Fruit fly (Drosophila melanogaster) whole organism, wandering third instar larva: Measurements from ENCODE around the gene CG3407.

Source experiments
- Abd-B ChIP-seq: fragments of >200 bp; optimal IDR thresholded peaks from 2 replicates; lab custom pipeline; 2017; ENCODE audit warnings: missing biosample characterization, missing genetic modification characterization
- CG32264 ChIP-seq: fragments of 200-800 bp; sonication (Bioruptor generic); optimal IDR thresholded peaks from 2 replicates; lab custom pipeline; 2016; ENCODE audit warnings: missing biosample characterization, missing genetic modification characterization
- CG9705 ChIP-seq: fragments of 200-800 bp; sonication (Bioruptor generic); optimal IDR thresholded peaks from 2 replicates; lab custom pipeline; 2018; ENCODE audit warnings: missing biosample characterization, mild to moderate bottlenecking, missing genetic modification characterization
- CrebA ChIP-seq: fragments of 200-800 bp; sonication (Bioruptor generic); optimal IDR thresholded peaks from 2 replicates; lab custom pipeline; 2016; ENCODE audit warnings: missing biosample characterization, mild to moderate bottlenecking, missing genetic modification characterization, borderline replicate concordance
- Dfd ChIP-seq: fragments of >200 bp; optimal IDR thresholded peaks from 2 replicates; lab custom pipeline; 2017; ENCODE audit warnings: missing biosample characterization, missing genetic modification characterization
- Dif ChIP-seq: fragments of 200-275, 200-300 bp; sonication (Bioruptor generic); optimal IDR thresholded peaks from 2 replicates; lab custom pipeline; 2018; ENCODE audit warnings: missing biosample characterization, missing genetic modification characterization; ENCODE audit not compliant: partially characterized antibody
- GATAd ChIP-seq: sonication (Bioruptor generic); optimal IDR thresholded peaks from 2 replicates; lab custom pipeline; 2016; ENCODE audit warnings: missing biosample characterization, missing genetic modification characterization
- HLH106 ChIP-seq: fragments of 200-800 bp; optimal IDR thresholded peaks from 3 replicates; lab custom pipeline; 2019; ENCODE audit warnings: missing biosample characterization, mild to moderate bottlenecking, missing genetic modification characterization, moderate library complexity
- Hnf4 ChIP-seq: fragments of 200-800 bp; sonication (Bioruptor generic); optimal IDR thresholded peaks from 2 replicates; lab custom pipeline; 2016; ENCODE audit warnings: missing biosample characterization, mild to moderate bottlenecking, missing genetic modification characterization
- Hr78 ChIP-seq: fragments of >200 bp; optimal IDR thresholded peaks from 2 replicates; lab custom pipeline; 2017; ENCODE audit warnings: missing biosample characterization, missing genetic modification characterization
- Hr83 ChIP-seq: fragments of 200-300 bp; sonication (Bioruptor generic); optimal IDR thresholded peaks from 2 replicates; lab custom pipeline; 2016; ENCODE audit warnings: missing biosample characterization, mild to moderate bottlenecking, missing genetic modification characterization, moderate library complexity; ENCODE audit not compliant: poor library complexity, severe bottlenecking
- Jra ChIP-seq: sonication (Bioruptor generic); optimal IDR thresholded peaks from 2 replicates; lab custom pipeline; 2016; ENCODE audit warnings: missing biosample characterization, missing genetic modification characterization
- Mio ChIP-seq: sonication (Bioruptor generic); optimal IDR thresholded peaks from 2 replicates; lab custom pipeline; 2016; ENCODE audit warnings: missing biosample characterization, missing genetic modification characterization
- Myc ChIP-seq: fragments of >200 bp; optimal IDR thresholded peaks from 2 replicates; lab custom pipeline; 2017
- N ChIP-seq: fragments of >200 bp; optimal IDR thresholded peaks from 2 replicates; lab custom pipeline; 2018; ENCODE audit warnings: missing biosample characterization, missing external identifiers, missing genetic modification characterization
- OdsH ChIP-seq: fragments of 200-800 bp; sonication (Bioruptor generic); optimal IDR thresholded peaks from 2 replicates; lab custom pipeline; 2016; ENCODE audit warnings: missing biosample characterization, mild to moderate bottlenecking, missing genetic modification characterization
- Rel ChIP-seq, 2 experiments: fragments of 200-800 bp; sonication (Bioruptor generic) in 1 of 2; optimal IDR thresholded peaks; 2 replicates in 1 of 2; 3 replicates in 1 of 2; lab custom pipeline; 2016 to 2019; ENCODE audit warnings: mild to moderate bottlenecking in 2 of 2, missing biosample characterization in 2 of 2, missing genetic modification characterization in 2 of 2, moderate library complexity in 1 of 2
- Sp1 ChIP-seq: fragments of 200-800 bp; sonication (Bioruptor generic); optimal IDR thresholded peaks from 3 replicates; lab custom pipeline; 2019; ENCODE audit warnings: missing biosample characterization, mild to moderate bottlenecking, missing genetic modification characterization, moderate library complexity
- Vsx2 ChIP-seq: fragments of 200-300, 225-300 bp; sonication (Bioruptor generic); optimal IDR thresholded peaks from 2 replicates; lab custom pipeline; 2018; ENCODE audit warnings: missing biosample characterization, missing genetic modification characterization; ENCODE audit not compliant: partially characterized antibody
- br ChIP-seq: fragments of 200-800 bp; sonication (Bioruptor generic); optimal IDR thresholded peaks from 2 replicates; lab custom pipeline; 2016; ENCODE audit warnings: missing biosample characterization, missing genetic modification characterization
- brk ChIP-seq: fragments of 200-800 bp; sonication (Bioruptor generic); optimal IDR thresholded peaks from 2 replicates; lab custom pipeline; 2016; ENCODE audit warnings: missing biosample characterization, mild to moderate bottlenecking, missing genetic modification characterization
- dl ChIP-seq, 2 experiments: fragments of 175-275, 200-275 bp in 1 of 2; fragments of 200-275 bp in 1 of 2; sonication (Bioruptor generic); optimal IDR thresholded peaks; lab custom pipeline; 2018; ENCODE audit warnings: mild to moderate bottlenecking in 2 of 2, missing biosample characterization in 2 of 2, missing genetic modification characterization in 2 of 2, moderate library complexity in 2 of 2; ENCODE audit not compliant: partially characterized antibody in 2 of 2, insufficient read depth in 1 of 2
- dmrt93B ChIP-seq: fragments of 200-800 bp; sonication (Bioruptor generic); optimal IDR thresholded peaks from 2 replicates; lab custom pipeline; 2018; ENCODE audit warnings: missing biosample characterization, mild to moderate bottlenecking, missing genetic modification characterization
- dsf ChIP-seq: sonication (Bioruptor generic); optimal IDR thresholded peaks from 2 replicates; lab custom pipeline; 2016; ENCODE audit warnings: missing biosample characterization, missing genetic modification characterization, borderline replicate concordance
- ey ChIP-seq: fragments of 200-800 bp; sonication (Bioruptor generic); optimal IDR thresholded peaks from 2 replicates; lab custom pipeline; 2016; ENCODE audit warnings: missing biosample characterization, missing genetic modification characterization
- foxo ChIP-seq, 2 experiments: fragments of 200-800 bp; sonication (Bioruptor generic); optimal IDR thresholded peaks; 2 replicates in 1 of 2; 3 replicates in 1 of 2; lab custom pipeline; 2016 to 2017; ENCODE audit warnings: missing biosample characterization in 2 of 2, missing genetic modification characterization in 2 of 2
- fru ChIP-seq: fragments of 200-800 bp; sonication (Bioruptor generic); optimal IDR thresholded peaks from 3 replicates; lab custom pipeline; 2016; ENCODE audit warnings: missing biosample characterization, mild to moderate bottlenecking, missing genetic modification characterization
- h ChIP-seq: fragments of 200-800 bp; sonication (Bioruptor generic); optimal IDR thresholded peaks from 3 replicates; lab custom pipeline; 2016; ENCODE audit warnings: missing biosample characterization, mild to moderate bottlenecking, missing genetic modification characterization
- jim ChIP-seq: fragments of 175-275, 200-325 bp; sonication (Bioruptor generic); optimal IDR thresholded peaks from 2 replicates; lab custom pipeline; 2016; ENCODE audit warnings: missing biosample characterization, mild to moderate bottlenecking, missing genetic modification characterization
- lola ChIP-seq: fragments of >200 bp; optimal IDR thresholded peaks from 2 replicates; lab custom pipeline; 2017; ENCODE audit warnings: missing biosample characterization, missing genetic modification characterization
- pan ChIP-seq: fragments of >200 bp; optimal IDR thresholded peaks from 2 replicates; lab custom pipeline; 2017
- psq ChIP-seq: fragments of 200-800 bp; sonication (Bioruptor generic); optimal IDR thresholded peaks from 3 replicates; lab custom pipeline; 2017; ENCODE audit warnings: missing biosample characterization, mild to moderate bottlenecking, missing genetic modification characterization, moderate library complexity
- rgr ChIP-seq: fragments of 200-800 bp; sonication (Bioruptor generic); optimal IDR thresholded peaks from 3 replicates; lab custom pipeline; 2016; ENCODE audit warnings: missing biosample characterization, mild to moderate bottlenecking, missing genetic modification characterization
- sage ChIP-seq: fragments of 200-800 bp; sonication (Bioruptor generic); optimal IDR thresholded peaks from 2 replicates; lab custom pipeline; 2016; ENCODE audit warnings: missing biosample characterization, mild to moderate bottlenecking, missing genetic modification characterization
- sv ChIP-seq: fragments of 200-800 bp; sonication (Bioruptor generic); optimal IDR thresholded peaks from 3 replicates; lab custom pipeline; 2016; ENCODE audit warnings: missing biosample characterization, missing genetic modification characterization
- tai ChIP-seq: sonication (Bioruptor generic); optimal IDR thresholded peaks from 2 replicates; lab custom pipeline; 2016; ENCODE audit warnings: missing biosample characterization, missing genetic modification characterization
- usp ChIP-seq: fragments of >200 bp; optimal IDR thresholded peaks from 2 replicates; lab custom pipeline; 2017; ENCODE audit warnings: missing biosample characterization, missing genetic modification characterization
- woc ChIP-seq: sonication (Bioruptor generic); optimal IDR thresholded peaks from 2 replicates; lab custom pipeline; 2016; ENCODE audit warnings: missing biosample characterization, mild to moderate bottlenecking, missing genetic modification characterization

The CG3407 gene

dm6 chr2L:3776614-3777196 is 36.5 kb downstream of the CG3407 start:
- TF ChIP-seq CrebA (GFP tag; lab: Kevin White, UChicago) (no peak), h (peak; percentile 77), N (no peak), OdsH (GFP tag; lab: Kevin White, UChicago) (peak; percentile 88), ey (GFP tag; lab: Kevin White, UChicago) (peak; percentile 50), jim (GFP tag; lab: Kevin White, UChicago) (no peak), usp (GFP tag; lab: Kevin White, UChicago) (no peak), foxo (GFP tag; optimal IDR thresholded peaks at IDR 0.05; lab: Kevin White, UChicago) (peak in 1 of 2 experiments; percentile 91), Hnf4 (GFP tag; lab: Kevin White, UChicago) (peak; percentile 60), dmrt93B (GFP tag; lab: Kevin White, UChicago) (peak; percentile 64), lola (GFP tag; lab: Kevin White, UChicago) (no peak), rgr (GFP tag; lab: Kevin White, UChicago) (peak; percentile 83), CG32264 (GFP tag; lab: Kevin White, UChicago) (no peak), pan (lab: Kevin White, UChicago) (no peak), fru (GFP tag; lab: Kevin White, UChicago) (peak; percentile 85), dsf (GFP tag; lab: Kevin White, UChicago) (peak; percentile 54), Sp1 (peak; percentile 96), CG9705 (GFP tag; lab: Kevin White, UChicago) (peak; percentile 73), sage (GFP tag; lab: Kevin White, UChicago) (peak; percentile 38), Myc (lab: Kevin White, UChicago) (no peak), brk (GFP tag; lab: Kevin White, UChicago) (peak; percentile 84), GATAd (no peak), dl (GFP tag; optimal IDR thresholded peaks at IDR 0.05; lab: Kevin White, UChicago; ENCODE audit: insufficient read depth in 1 of 2, partially characterized antibody in 2 of 2) (no peak), woc (peak; percentile 17), sv (GFP tag; lab: Kevin White, UChicago) (peak; percentile 63), Hr83 (GFP tag; lab: Kevin White, UChicago) (peak; percentile 73), Rel (GFP tag; optimal IDR thresholded peaks at IDR 0.05; lab: Kevin White, UChicago) (no peak), Rel (tag; optimal IDR thresholded peaks at IDR 0.05; lab: Kevin White, UChicago) (peak; percentile 80), Jra (GFP tag; lab: Kevin White, UChicago) (no peak), Mio (no peak), Hr78 (GFP tag; lab: Kevin White, UChicago) (no peak), HLH106 (peak; percentile 94), psq (GFP tag; lab: Kevin White, UChicago) (peak; percentile 87), tai (GFP tag; lab: Kevin White, UChicago) (peak; percentile 58), Dfd (no peak), br (GFP tag; lab: Kevin White, UChicago) (peak; percentile 35), Dif (no peak), Abd-B (GFP tag; lab: Kevin White, UChicago) (no peak), Vsx2 (GFP tag; lab: Kevin White, UChicago) (no peak)

dm6 chr2L:3775767-3776351 is 37.4 kb downstream of the CG3407 start:
- no peak for TF ChIP-seq Sp1
- peak; percentile 24 for TF ChIP-seq dmrt93B (GFP tag; lab: Kevin White, UChicago)
- peak; percentile 22 for TF ChIP-seq OdsH (GFP tag; lab: Kevin White, UChicago)
- peak in 1 of 2 experiments; percentile 60 for TF ChIP-seq foxo (GFP tag; optimal IDR thresholded peaks at IDR 0.05; lab: Kevin White, UChicago)
- TF ChIP-seq dl (GFP tag; optimal IDR thresholded peaks at IDR 0.05; lab: Kevin White, UChicago; ENCODE audit: insufficient read depth in 1 of 2, partially characterized antibody in 2 of 2): no peak
- TF ChIP-seq Rel (GFP tag; optimal IDR thresholded peaks at IDR 0.05; lab: Kevin White, UChicago): no peak
- TF ChIP-seq Rel (tag; optimal IDR thresholded peaks at IDR 0.05; lab: Kevin White, UChicago): peak; percentile 41
- peak; percentile 41 for TF ChIP-seq ey (GFP tag; lab: Kevin White, UChicago)
- TF ChIP-seq N: no peak
- no peak for TF ChIP-seq dsf (GFP tag; lab: Kevin White, UChicago)
- peak; percentile 19 for TF ChIP-seq HLH106
- TF ChIP-seq Dif: no peak
- TF ChIP-seq woc: peak; percentile 43
- peak; percentile 14 for TF ChIP-seq psq (GFP tag; lab: Kevin White, UChicago)
- TF ChIP-seq rgr (GFP tag; lab: Kevin White, UChicago): peak; percentile 7
- TF ChIP-seq fru (GFP tag; lab: Kevin White, UChicago): peak; percentile 67
- TF ChIP-seq Jra (GFP tag; lab: Kevin White, UChicago): no peak
- no peak for TF ChIP-seq tai (GFP tag; lab: Kevin White, UChicago)
- no peak for TF ChIP-seq CG32264 (GFP tag; lab: Kevin White, UChicago)
- TF ChIP-seq h: peak; percentile 68
- TF ChIP-seq CG9705 (GFP tag; lab: Kevin White, UChicago): no peak
- no peak for TF ChIP-seq lola (GFP tag; lab: Kevin White, UChicago)
- no peak for TF ChIP-seq Abd-B (GFP tag; lab: Kevin White, UChicago)
- TF ChIP-seq br (GFP tag; lab: Kevin White, UChicago): peak; percentile 65
